Fruit fly (Drosophila melanogaster): ENCODE measurements around the gene CG9609.

CG9609 gene

dm6 chrX:16833097-16833496, 46.3 kb upstream of the CG9609 start (continued):
- TF ChIP-seq ranshi (GFP tag; IDR thresholded peaks at IDR 0.05) (peak; percentile 66), Rx (GFP tag; IDR thresholded peaks at IDR 0.05) (peak; percentile 60), Dll (GFP tag; IDR thresholded peaks at IDR 0.05; ENCODE audit: partially characterized antibody) (no peak), CG7372 (GFP tag; IDR thresholded peaks at IDR 0.05) (0 out of 2 replicates have a peak, but pooled peaks have one; percentile 24), CG6654 (GFP tag; optimal IDR thresholded peaks at IDR 0.05) (peak; percentile 63), wdn (GFP tag; IDR thresholded peaks at IDR 0.05) (peak; percentile 57; the same call in 1 of the 2 replicates), Mad (GFP tag; optimal IDR thresholded peaks at IDR 0.05) (peak; percentile 49), croc (GFP tag; conservative IDR thresholded peaks at IDR 0.05) (peak; percentile 69; the same call in 2 of the 3 replicates), CG7928 (GFP tag; optimal IDR thresholded peaks at IDR 0.05) (no peak), CG7556 (GFP tag; optimal IDR thresholded peaks at IDR 0.05) (peak; percentile 61), ewg (GFP tag; optimal IDR thresholded peaks at IDR 0.05) (peak; percentile 68), CG10267 (tag; optimal IDR thresholded peaks at IDR 0.05) (peak; percentile 65), eve (GFP tag; optimal IDR thresholded peaks at IDR 0.05) (peak in 1 of 2 experiments; percentile 90), CG10979 (tag; optimal IDR thresholded peaks at IDR 0.05) (peak; percentile 84), Poxn (GFP tag; IDR thresholded peaks at IDR 0.05) (no peak), CG9215 (GFP tag; IDR thresholded peaks at IDR 0.05) (peak; percentile 53), yki (optimal IDR thresholded peaks at IDR 0.05) (no peak), prd (optimal IDR thresholded peaks at IDR 0.05) (no peak), prd (GFP tag; IDR thresholded peaks at IDR 0.05) (peak; percentile 77), da (GFP tag; optimal IDR thresholded peaks at IDR 0.05) (peak; percentile 38), CG8944 (GFP tag; optimal IDR thresholded peaks at IDR 0.05) (peak; percentile 69), CG6175 (GFP tag; IDR thresholded peaks at IDR 0.05) (no peak), ato (GFP tag; IDR thresholded peaks at IDR 0.05; ENCODE audit: partially characterized antibody) (no peak), CG13424 (tag; optimal IDR thresholded peaks at IDR 0.05) (peak; percentile 82), aop (GFP tag; IDR thresholded peaks at IDR 0.05) (0 out of 2 replicates have a peak, but pooled peaks have one; percentile 39), lov (optimal IDR thresholded peaks at IDR 0.05) (no peak), lov (GFP tag; IDR thresholded peaks at IDR 0.05) (peak; percentile 67; the same call in 2 of the 3 replicates), CG12744 (GFP tag; optimal IDR thresholded peaks at IDR 0.05) (no peak), sqz (GFP tag; optimal IDR thresholded peaks at IDR 0.05) (peak; percentile 10), Doc2 (GFP tag; IDR thresholded peaks at IDR 0.05) (no peak), CG17361 (GFP tag; IDR thresholded peaks at IDR 0.05) (peak; percentile 83), CG1024 (GFP tag; IDR thresholded peaks at IDR 0.05) (peak; percentile 61), CG2199 (GFP tag; IDR thresholded peaks at IDR 0.05) (no peak), H2.0 (GFP tag; IDR thresholded peaks at IDR 0.05) (peak; percentile 62), ATbp (GFP tag; optimal IDR thresholded peaks at IDR 0.05) (peak; percentile 87), Oaz (GFP tag; IDR thresholded peaks at IDR 0.05) (peak; percentile 66), repo (GFP tag; optimal IDR thresholded peaks at IDR 0.05) (peak; percentile 60), phol (tag; optimal IDR thresholded peaks at IDR 0.05) (peak; percentile 79), stwl (tag; optimal IDR thresholded peaks at IDR 0.05) (no peak), mirr (GFP tag; optimal IDR thresholded peaks at IDR 0.05) (no peak), fd96Cb (tag; optimal IDR thresholded peaks at IDR 0.05) (peak; percentile 79), chm (GFP tag; IDR thresholded peaks at IDR 0.05) (no peak), lilli (GFP tag; optimal IDR thresholded peaks at IDR 0.05) (peak; percentile 60), lmd (GFP tag; IDR thresholded peaks at IDR 0.05) (peak; percentile 82), CG11093 (GFP tag; IDR thresholded peaks at IDR 0.05) (0 out of 3 replicates have a peak, but pooled peaks have one; percentile 15), Elba2 (GFP tag; optimal IDR thresholded peaks at IDR 0.05) (no peak), CG12391 (tag; optimal IDR thresholded peaks at IDR 0.05) (peak; percentile 76), Atf-2 (GFP tag; optimal IDR thresholded peaks at IDR 0.05) (peak; percentile 64), gt (GFP tag; IDR thresholded peaks at IDR 0.05) (peak; percentile 34; the same call in 1 of the 2 replicates), grn (GFP tag; optimal IDR thresholded peaks at IDR 0.05) (no peak), Dfd (GFP tag; optimal IDR thresholded peaks at IDR 0.05) (no peak), Lpt (GFP tag; optimal IDR thresholded peaks at IDR 0.05) (no peak), CG4404 (GFP tag; IDR thresholded peaks at IDR 0.05) (peak; percentile 41; the same call in 1 of the 2 replicates)
